Worm (Caenorhabditis elegans): Measurements from ENCODE around the gene nhr-61.

- TF ChIP-seq flt-1 (GFP tag; IDR thresholded peaks at IDR 0.05) (peak; percentile 93), ztf-29 (GFP tag; IDR thresholded peaks at IDR 0.05) (peak; percentile 83), ztf-23 (GFP tag; IDR thresholded peaks at IDR 0.05) (peak; percentile 93), T22C8.4 (GFP tag; IDR thresholded peaks at IDR 0.05) (peak; percentile 87)
These were observed 14.0 kb downstream of the nhr-61 start, which contains the start of gene W01D2.3 for ce11 chrII:14804259-14804899.
